Fruit fly (Drosophila melanogaster): ENCODE measurements around the gene CkIalpha.
A peak's percentile ranks its signal among the peaks of the same experiment; 100 is the strongest.

- TF ChIP-seq Hr78 (GFP tag; optimal IDR thresholded peaks at IDR 0.05): no peak
- no peak for TF ChIP-seq usp (GFP tag; optimal IDR thresholded peaks at IDR 0.05)
- TF ChIP-seq Myc (optimal IDR thresholded peaks at IDR 0.05): no peak
- TF ChIP-seq ey (GFP tag; optimal IDR thresholded peaks at IDR 0.05): no peak
- TF ChIP-seq CG32264 (GFP tag; optimal IDR thresholded peaks at IDR 0.05): no peak
- peak; percentile 81 for TF ChIP-seq psq (GFP tag; optimal IDR thresholded peaks at IDR 0.05)
- no peak for TF ChIP-seq Abd-B (GFP tag; optimal IDR thresholded peaks at IDR 0.05)
- peak; percentile 72 for TF ChIP-seq jim (GFP tag; optimal IDR thresholded peaks at IDR 0.05)
- no peak for TF ChIP-seq tai (GFP tag; optimal IDR thresholded peaks at IDR 0.05)
- peak; percentile 6 for TF ChIP-seq br (GFP tag; optimal IDR thresholded peaks at IDR 0.05)
- no peak for TF ChIP-seq pan (optimal IDR thresholded peaks at IDR 0.05)
Measured at dm6 chrX:12676554-12677336, 23.3 kb downstream of the CkIalpha start.
